Fruit fly (Drosophila melanogaster) whole organism, embryonic: ENCODE results near the gene PolA1.

ENCODE experiments used
- Abd-B ChIP-seq: fragments of 200-800 bp; sonication (Bioruptor generic); optimal IDR thresholded peaks from 2 replicates; lab custom pipeline; 2018; ENCODE audit warnings: missing biosample characterization, mild to moderate bottlenecking, missing genetic modification characterization, moderate library complexity
- CG12236 ChIP-seq: fragments of 200-800 bp; sonication (Bioruptor generic); optimal IDR thresholded peaks from 2 replicates; lab custom pipeline; 2016; ENCODE audit warnings: missing biosample characterization, missing genetic modification characterization
- CG4617 ChIP-seq: fragments of 200-800 bp; sonication (Bioruptor generic); optimal IDR thresholded peaks from 3 replicates; lab custom pipeline; 2016; ENCODE audit warnings: missing biosample characterization, missing genetic modification characterization, borderline replicate concordance
- CG5245 ChIP-seq: fragments of 200-800 bp; sonication (Bioruptor generic); optimal IDR thresholded peaks from 3 replicates; lab custom pipeline; 2016; ENCODE audit warnings: missing biosample characterization, missing genetic modification characterization
- CG9817 ChIP-seq: fragments of 200-800 bp; sonication (Bioruptor generic); optimal IDR thresholded peaks from 2 replicates; lab custom pipeline; 2018; ENCODE audit warnings: missing biosample characterization, mild to moderate bottlenecking, missing genetic modification characterization, moderate library complexity
- CkIIα-i1 ChIP-seq: fragments of 200-800 bp; sonication (Bioruptor generic); IDR thresholded peaks from 2 replicates; pipeline ENCODE4 v1.3.6; 2022; ENCODE audit warnings: missing biosample characterization, missing genetic modification characterization
- E2f2 ChIP-seq: fragments of 200-800 bp; sonication (Bioruptor generic); IDR thresholded peaks from 2 replicates; pipeline ENCODE4 v1.3.6; 2022; ENCODE audit warnings: missing biosample characterization, missing genetic modification characterization
- HmgZ ChIP-seq: fragments of 200-800 bp; sonication (Bioruptor generic); optimal IDR thresholded peaks from 2 replicates; lab custom pipeline; 2018; ENCODE audit warnings: missing biosample characterization, mild to moderate bottlenecking, missing genetic modification characterization
- MBD-R2 ChIP-seq: fragments of 200-800 bp; sonication (Bioruptor generic); IDR thresholded peaks from 2 replicates; pipeline ENCODE4 v1.3.6; 2022; ENCODE audit warnings: missing biosample characterization, missing genetic modification characterization
- ewg ChIP-seq: fragments of 200-800 bp; sonication (Bioruptor generic); optimal IDR thresholded peaks from 3 replicates; lab custom pipeline; 2017; ENCODE audit warnings: mild to moderate bottlenecking, missing biosample characterization, missing genetic modification reagents, missing genetic modification characterization
- kni ChIP-seq: fragments of 200-800 bp; sonication (Bioruptor generic); optimal IDR thresholded peaks from 3 replicates; lab custom pipeline; 2017; ENCODE audit warnings: mild to moderate bottlenecking, missing biosample characterization, missing genetic modification reagents, missing genetic modification characterization
- usp ChIP-seq: fragments of >200 bp; optimal IDR thresholded peaks from 2 replicates; lab custom pipeline; 2017; ENCODE audit warnings: missing biosample characterization, missing genetic modification characterization

dm6 chr3R:21628213-21628800 lies 43.2 kb downstream of the PolA1 start:
- TF ChIP-seq kni (GFP tag; lab: Kevin White, UChicago) (no peak), usp (no peak), HmgZ (no peak), ewg (GFP tag; lab: Kevin White, UChicago) (no peak), CkIIα-i1 (GFP tag; lab: Robert Waterston, UW) (no peak), Abd-B (GFP tag; lab: Kevin White, UChicago) (no peak), E2f2 (no peak), MBD-R2 (GFP tag; lab: Robert Waterston, UW) (no peak), CG12236 (GFP tag; lab: Kevin White, UChicago) (no peak), CG5245 (GFP tag; lab: Kevin White, UChicago) (no peak), CG9817 (tag; lab: Kevin White, UChicago) (no peak), CG4617 (GFP tag; lab: Kevin White, UChicago) (no peak)
